Fruit fly (Drosophila melanogaster): ENCODE data around the gene tkv.

The tkv gene

dm6 chr2L:5303044-5303904 lies 32.1 kb upstream of the tkv start (continued):
- TF ChIP-seq CG18262 (tag; optimal IDR thresholded peaks at IDR 0.05) = peak; percentile 16
- no peak for TF ChIP-seq HLH4C (GFP tag; IDR thresholded peaks at IDR 0.05; ENCODE audit: partially characterized antibody)
- TF ChIP-seq CG6854 (GFP tag; optimal IDR thresholded peaks at IDR 0.05) = no peak
- TF ChIP-seq gem (tag; optimal IDR thresholded peaks at IDR 0.05) = no peak
- TF ChIP-seq CG6254 (GFP tag; optimal IDR thresholded peaks at IDR 0.05) = peak; percentile 29
- TF ChIP-seq CG11247 (GFP tag; IDR thresholded peaks at IDR 0.05) = no peak
- no peak for TF ChIP-seq CG1792 (GFP tag; optimal IDR thresholded peaks at IDR 0.05)
- TF ChIP-seq ham (GFP tag; IDR thresholded peaks at IDR 0.05) = 0 out of 2 replicates have a peak, but pooled peaks have one; percentile 11
- no peak for TF ChIP-seq ro (GFP tag; IDR thresholded peaks at IDR 0.05)
- TF ChIP-seq CG1832 (GFP tag; optimal IDR thresholded peaks at IDR 0.05) = no peak
- no peak for TF ChIP-seq zf30C (GFP tag; optimal IDR thresholded peaks at IDR 0.05)
- no peak for TF ChIP-seq CG12155 (GFP tag; optimal IDR thresholded peaks at IDR 0.05)
- no peak for TF ChIP-seq so (GFP tag; IDR thresholded peaks at IDR 0.05)
- peak; percentile 8 for TF ChIP-seq CG15269 (tag; optimal IDR thresholded peaks at IDR 0.05)
- no peak for TF ChIP-seq Dad (GFP tag; optimal IDR thresholded peaks at IDR 0.05)
- TF ChIP-seq B-H1 (GFP tag; IDR thresholded peaks at IDR 0.05) = no peak
- TF ChIP-seq CG17612 (GFP tag; IDR thresholded peaks at IDR 0.05) = no peak
- TF ChIP-seq crol (GFP tag; IDR thresholded peaks at IDR 0.05) = peak; percentile 55
- no peak for TF ChIP-seq B-H2 (GFP tag; optimal IDR thresholded peaks at IDR 0.05)
- TF ChIP-seq Doc3 (GFP tag; IDR thresholded peaks at IDR 0.05; ENCODE audit: partially characterized antibody) = no peak
- no peak for TF ChIP-seq D19B (GFP tag; optimal IDR thresholded peaks at IDR 0.05)
- TF ChIP-seq Asciz (GFP tag; optimal IDR thresholded peaks at IDR 0.05) = peak; percentile 37
- 0 out of 2 replicates have a peak, but pooled peaks have one; percentile 14 for TF ChIP-seq Ptx1 (GFP tag; IDR thresholded peaks at IDR 0.05)
- TF ChIP-seq CG4404 (GFP tag; IDR thresholded peaks at IDR 0.05) = no peak
- TF ChIP-seq CG9817 (tag; optimal IDR thresholded peaks at IDR 0.05) = no peak
- TF ChIP-seq CG34376 (GFP tag; optimal IDR thresholded peaks at IDR 0.05) = peak; percentile 1
- peak; percentile 31 for TF ChIP-seq CG9727 (GFP tag; optimal IDR thresholded peaks at IDR 0.05)
- TF ChIP-seq Sox102F (GFP tag; optimal IDR thresholded peaks at IDR 0.05) = peak; percentile 21
- no peak for TF ChIP-seq fd102C (GFP tag; optimal IDR thresholded peaks at IDR 0.05)
- no peak for TF ChIP-seq CG33557 (GFP tag; optimal IDR thresholded peaks at IDR 0.05)
- TF ChIP-seq emc (GFP tag; optimal IDR thresholded peaks at IDR 0.05) = no peak
- peak; percentile 0 for TF ChIP-seq CG15011 (GFP tag; optimal IDR thresholded peaks at IDR 0.05)
- TF ChIP-seq Xbp1 (GFP tag; optimal IDR thresholded peaks at IDR 0.05) = no peak
- TF ChIP-seq CG4820 (GFP tag; optimal IDR thresholded peaks at IDR 0.05) = peak; percentile 33
- TF ChIP-seq gcm (GFP tag; optimal IDR thresholded peaks at IDR 0.05) = no peak
- no peak for TF ChIP-seq CG1233 (GFP tag; optimal IDR thresholded peaks at IDR 0.05)
- TF ChIP-seq CG2202 (tag; optimal IDR thresholded peaks at IDR 0.05) = peak; percentile 2
- TF ChIP-seq gfzf (GFP tag; optimal IDR thresholded peaks at IDR 0.05) = no peak
- TF ChIP-seq CG17568 (GFP tag; optimal IDR thresholded peaks at IDR 0.05) = no peak
- TF ChIP-seq disco-r (GFP tag; optimal IDR thresholded peaks at IDR 0.05) = no peak
- TF ChIP-seq vvl (GFP tag; IDR thresholded peaks at IDR 0.05) = peak; percentile 9; the same call in 1 of the 2 replicates
- no peak for TF ChIP-seq CG3726 (GFP tag; IDR thresholded peaks at IDR 0.05)
- no peak for TF ChIP-seq CG2199 (GFP tag; IDR thresholded peaks at IDR 0.05)
- TF ChIP-seq CG3407 (GFP tag; optimal IDR thresholded peaks at IDR 0.05) = peak; percentile 36
- peak; percentile 93 for TF ChIP-seq CG7372 (GFP tag; IDR thresholded peaks at IDR 0.05)
- no peak for TF ChIP-seq nmo (GFP tag; optimal IDR thresholded peaks at IDR 0.05)
- TF ChIP-seq CG42726 (GFP tag; IDR thresholded peaks at IDR 0.05; ENCODE audit: partially characterized antibody) = 0 out of 2 replicates have a peak, but pooled peaks have one; percentile 6
- no peak for TF ChIP-seq twi (tag; optimal IDR thresholded peaks at IDR 0.05)
- no peak for TF ChIP-seq jing (GFP tag; optimal IDR thresholded peaks at IDR 0.05)
